Worm (Caenorhabditis elegans) whole organism, L2 larva: ENCODE data around the gene qua-1.

Source experiments
- C34F6.9 ChIP-seq: fragments of 150-350 bp; optimal IDR thresholded peaks from 2 replicates; lab custom pipeline; 2014; ENCODE audit warnings: missing biosample characterization, missing genetic modification characterization
- F13H6.1 ChIP-seq: sonication (generic microtip); optimal IDR thresholded peaks from 2 replicates; lab custom pipeline; 2016; ENCODE audit warnings: missing genetic modification characterization, missing compliant biosample characterization
- R02D3.7 ChIP-seq: fragments of 150-350 bp; optimal IDR thresholded peaks from 2 replicates; lab custom pipeline; 2014; ENCODE audit warnings: missing biosample characterization, missing genetic modification characterization
- Y55F3AM.14 ChIP-seq: fragments of 200-800 bp; sonication (Bioruptor generic); optimal IDR thresholded peaks from 2 replicates; lab custom pipeline; 2018; ENCODE audit warnings: mild to moderate bottlenecking, missing genetic modification characterization, missing compliant biosample characterization
- ZK546.5 ChIP-seq: sonication (generic microtip); optimal IDR thresholded peaks from 2 replicates; lab custom pipeline; 2017; ENCODE audit warnings: missing biosample characterization, missing genetic modification characterization
- aly-2 ChIP-seq: fragments of 150-350 bp; optimal IDR thresholded peaks from 2 replicates; lab custom pipeline; 2014; ENCODE audit warnings: missing biosample characterization, missing genetic modification characterization
- blmp-1 ChIP-seq: sonication (generic microtip); optimal IDR thresholded peaks from 2 replicates; lab custom pipeline; 2017; ENCODE audit warnings: missing genetic modification characterization, mild to moderate bottlenecking, missing compliant biosample characterization, antibody characterized with exemption, moderate library complexity; ENCODE audit not compliant: insufficient read depth
- crh-2 ChIP-seq: sonication (generic microtip); optimal IDR thresholded peaks from 2 replicates; lab custom pipeline; 2017; ENCODE audit warnings: missing biosample characterization, missing genetic modification characterization
- dmd-4 ChIP-seq: sonication (generic microtip); optimal IDR thresholded peaks from 2 replicates; lab custom pipeline; 2017; ENCODE audit warnings: missing biosample characterization, missing genetic modification characterization
- egl-27 ChIP-seq: sonication (generic microtip); optimal IDR thresholded peaks from 3 replicates; lab custom pipeline; 2017; ENCODE audit warnings: missing biosample characterization, missing genetic modification reagents, missing genetic modification characterization
- elt-1 ChIP-seq: fragments of 150-350 bp; optimal IDR thresholded peaks from 2 replicates; lab custom pipeline; 2014; ENCODE audit warnings: missing biosample characterization, missing genetic modification characterization
- fos-1 ChIP-seq: fragments of 150-350 bp; optimal IDR thresholded peaks from 2 replicates; lab custom pipeline; 2014; ENCODE audit warnings: missing biosample characterization, missing genetic modification characterization
- gmeb-1 ChIP-seq: fragments of 150-350 bp; optimal IDR thresholded peaks from 2 replicates; lab custom pipeline; 2014; ENCODE audit warnings: missing biosample characterization, missing genetic modification characterization
- lin-11 ChIP-seq: fragments of 150-350 bp; sonication (generic microtip); optimal IDR thresholded peaks from 2 replicates; lab custom pipeline; 2014; ENCODE audit warnings: missing biosample characterization, missing genetic modification characterization, inconsistent platforms, mixed read lengths
- lsy-2 ChIP-seq, 2 experiments: fragments of 150-350 bp in 1 of 2; sonication (generic microtip) in 1 of 2; optimal IDR thresholded peaks; 2 replicates each; lab custom pipeline; 2014 to 2017; ENCODE audit warnings: missing biosample characterization in 2 of 2, missing genetic modification characterization in 2 of 2
- mbf-1 ChIP-seq: sonication (generic microtip); optimal IDR thresholded peaks from 2 replicates; lab custom pipeline; 2017; ENCODE audit warnings: missing biosample characterization, missing genetic modification characterization
- nhr-10 ChIP-seq: sonication (generic microtip); optimal IDR thresholded peaks from 2 replicates; lab custom pipeline; 2017; ENCODE audit warnings: missing biosample characterization, missing genetic modification characterization
- nhr-12 ChIP-seq: fragments of 150-350 bp; optimal IDR thresholded peaks from 2 replicates; lab custom pipeline; 2014; ENCODE audit warnings: missing biosample characterization, missing genetic modification characterization
- nhr-129 ChIP-seq: fragments of 150-350 bp; optimal IDR thresholded peaks from 2 replicates; lab custom pipeline; 2014; ENCODE audit warnings: missing biosample characterization, missing genetic modification characterization
- nhr-21 ChIP-seq: fragments of 150-350 bp; optimal IDR thresholded peaks from 2 replicates; lab custom pipeline; 2014; ENCODE audit warnings: missing biosample characterization, missing genetic modification characterization
- nhr-23 ChIP-seq: fragments of 150-350 bp; optimal IDR thresholded peaks from 2 replicates; lab custom pipeline; 2014; ENCODE audit warnings: missing biosample characterization, missing genetic modification reagents, missing genetic modification characterization
- nhr-237 ChIP-seq: fragments of 150-350 bp; optimal IDR thresholded peaks from 2 replicates; lab custom pipeline; 2014; ENCODE audit warnings: missing biosample characterization, missing genetic modification characterization
- nhr-25 ChIP-seq: fragments of 150-350 bp; sonication (generic microtip); optimal IDR thresholded peaks from 3 replicates; lab custom pipeline; 2014; ENCODE audit warnings: missing biosample characterization, missing genetic modification characterization
- nhr-6 ChIP-seq: fragments of 150-350 bp; optimal IDR thresholded peaks from 2 replicates; lab custom pipeline; 2014; ENCODE audit warnings: missing biosample characterization, missing genetic modification characterization
- sem-4 ChIP-seq: fragments of 150-350 bp; optimal IDR thresholded peaks from 2 replicates; lab custom pipeline; 2014; ENCODE audit warnings: missing biosample characterization, missing genetic modification reagents, missing genetic modification characterization
- skn-1 ChIP-seq: sonication (generic microtip); optimal IDR thresholded peaks from 2 replicates; lab custom pipeline; 2017; ENCODE audit warnings: missing biosample characterization, missing genetic modification characterization
- sma-3 ChIP-seq: sonication (generic microtip); optimal IDR thresholded peaks from 2 replicates; lab custom pipeline; 2016; ENCODE audit warnings: missing genetic modification reagents, missing genetic modification characterization, missing compliant biosample characterization
- sma-9 ChIP-seq, 2 experiments: fragments of 150-350 bp in 1 of 2; sonication (generic microtip) in 1 of 2; optimal IDR thresholded peaks; 2 replicates each; lab custom pipeline; 2014 to 2016; ENCODE audit warnings: missing genetic modification characterization in 2 of 2, mild to moderate bottlenecking in 1 of 2, missing biosample characterization in 1 of 2, missing compliant biosample characterization in 1 of 2, missing genetic modification reagents in 1 of 2, moderate library complexity in 1 of 2
- snpc-4 ChIP-seq: fragments of 150-350 bp; optimal IDR thresholded peaks from 2 replicates; lab custom pipeline; 2014; ENCODE audit warnings: missing biosample characterization, missing genetic modification characterization
- unc-39 ChIP-seq: fragments of 150-350 bp; optimal IDR thresholded peaks from 2 replicates; lab custom pipeline; 2014; ENCODE audit warnings: missing biosample characterization, missing genetic modification characterization
- unc-55 ChIP-seq: fragments of 150-350 bp; sonication (generic microtip); optimal IDR thresholded peaks from 3 replicates; lab custom pipeline; 2014; ENCODE audit warnings: missing biosample characterization, missing genetic modification reagents, missing genetic modification characterization
- ztf-1 ChIP-seq: fragments of 200-800 bp; sonication (Bioruptor generic); conservative IDR thresholded peaks from 2 replicates; pipeline ENCODE4 v1.3.6; 2022; ENCODE audit warnings: missing genetic modification characterization, missing compliant biosample characterization
- ztf-4 ChIP-seq: fragments of 150-350 bp; optimal IDR thresholded peaks from 2 replicates; lab custom pipeline; 2014; ENCODE audit warnings: missing biosample characterization, missing genetic modification characterization

Gene qua-1

ce11 chrII:8205612-8206011, 7.0 kb downstream of the qua-1 start:
- TF ChIP-seq skn-1 (tag; lab: Kevin White, UChicago), result peak; percentile 70
- TF ChIP-seq fos-1, result peak; percentile 40
- TF ChIP-seq egl-27 (tag; lab: Kevin White, UChicago), result no peak
- no peak for TF ChIP-seq ztf-1 (GFP tag; lab: Robert Waterston, UW)
- no peak for TF ChIP-seq nhr-12
- no peak for TF ChIP-seq nhr-25
- TF ChIP-seq nhr-23, result no peak

DNA sequence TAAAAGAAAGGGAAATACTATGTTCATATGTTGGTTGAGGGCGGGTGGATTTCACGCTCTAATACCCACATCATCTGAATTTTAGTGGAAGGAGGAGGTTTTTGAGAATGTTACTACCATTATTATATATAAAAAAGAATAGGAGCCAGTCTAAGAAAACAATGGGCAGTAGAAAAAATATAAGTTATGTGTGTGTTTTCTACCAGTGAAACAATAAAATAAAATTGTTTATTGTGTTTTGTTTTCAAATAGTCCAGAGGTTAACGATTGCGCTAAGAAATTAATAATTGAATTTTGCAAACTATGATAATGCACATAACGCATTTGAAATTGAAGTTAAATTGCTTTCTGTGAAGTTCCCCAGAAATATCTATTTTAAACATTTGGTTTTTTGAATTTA, 10.9 kb downstream of the qua-1 start, which contains the start of gene M110.8:
TSS of gene M110.8 (minus strand) at position 101 of the 400 bp plus-strand sequence.
- TF ChIP-seq elt-1, result no peak
- TF ChIP-seq sma-3, result no peak
- no peak for TF ChIP-seq dmd-4
- TF ChIP-seq Y55F3AM.14 (GFP tag; lab: Kevin White, UChicago), result no peak
- TF ChIP-seq ZK546.5, result no peak
- no peak for TF ChIP-seq aly-2 (tag; lab: Kevin White, UChicago)
- no peak for TF ChIP-seq nhr-10 (tag; lab: Kevin White, UChicago)
- TF ChIP-seq nhr-6 (tag; lab: Kevin White, UChicago), result no peak
- TF ChIP-seq egl-27 (tag; lab: Kevin White, UChicago), result no peak
- no peak for TF ChIP-seq lin-11 (tag; lab: Kevin White, UChicago)
- no peak for TF ChIP-seq crh-2 (tag; lab: Kevin White, UChicago)
- no peak for TF ChIP-seq mbf-1 (tag; lab: Kevin White, UChicago)
- TF ChIP-seq nhr-237 (tag; lab: Kevin White, UChicago), result no peak
- TF ChIP-seq snpc-4 (tag; lab: Kevin White, UChicago), result no peak

DNA sequence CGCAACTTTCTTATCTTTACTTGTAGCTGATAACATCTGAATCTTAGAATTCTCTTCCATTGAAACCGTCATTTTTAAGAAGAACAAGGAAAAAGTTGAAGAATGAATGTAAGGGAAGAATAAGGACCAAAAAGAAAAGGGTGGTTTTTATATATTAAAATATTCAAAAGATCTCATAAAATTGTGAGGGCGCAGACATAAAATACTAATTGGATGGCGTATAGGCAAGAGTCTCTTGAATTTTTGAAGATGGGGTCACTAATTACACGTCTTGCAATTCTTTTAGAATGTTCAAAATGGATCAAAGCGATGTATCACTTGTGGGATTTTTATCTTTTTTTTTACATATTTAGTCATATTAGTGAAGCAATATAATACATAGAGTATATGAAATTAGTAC, 14.1 kb downstream of the qua-1 start, which contains the start of gene twk-3:
TSS of gene twk-3 (minus strand) at position 101 of the 400 bp plus-strand sequence.
- TF ChIP-seq sem-4 (tag; lab: Kevin White, UChicago) (no peak), nhr-237 (tag; lab: Kevin White, UChicago) (no peak), lsy-2 (tag; optimal IDR thresholded peaks at IDR 0.05; lab: Kevin White, UChicago) (no peak), blmp-1 (tag; lab: Kevin White, UChicago) (no peak)

DNA sequence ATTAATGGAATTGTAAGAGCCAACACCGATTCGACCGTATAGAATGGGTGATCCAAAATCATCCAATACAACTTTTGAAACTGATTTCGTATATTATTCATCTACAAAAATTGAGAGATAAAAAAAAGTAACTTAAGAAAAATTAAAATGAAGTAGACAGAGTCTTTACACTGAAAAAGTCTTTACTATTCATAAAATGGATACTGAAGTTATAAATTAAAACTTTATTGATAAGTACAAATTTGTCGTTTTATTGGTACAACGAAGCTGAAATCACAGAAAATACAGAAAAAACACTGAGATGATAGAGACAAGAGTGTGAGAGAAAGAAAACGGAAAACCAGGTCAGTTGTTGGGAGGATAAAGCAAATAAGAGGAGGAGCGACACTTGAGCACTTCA, 15.8 kb downstream of the qua-1 start, which contains the start of gene M110.10:
TSS of gene M110.10 (minus strand) at position 101 of the 400 bp plus-strand sequence.
- TF ChIP-seq C34F6.9, result no peak
- TF ChIP-seq, all 48 proteins: peak for 0

ce11 chrII:8216433-8216832, 17.8 kb downstream of the qua-1 start, which contains the start of gene M110.3:
TSS of gene M110.3 (minus strand) at chrII:8216616.
- TF ChIP-seq C34F6.9 (peak; percentile 84), unc-55 (peak; percentile 70), nhr-6 (tag; lab: Kevin White, UChicago) (peak; percentile 38), ztf-4 (tag; lab: Kevin White, UChicago) (no peak), nhr-21 (tag; lab: Kevin White, UChicago) (no peak), nhr-25 (peak; percentile 25), mbf-1 (tag; lab: Kevin White, UChicago) (no peak), nhr-129 (tag; lab: Kevin White, UChicago) (peak; percentile 56), lin-11 (tag; lab: Kevin White, UChicago) (no peak), unc-39 (tag; lab: Kevin White, UChicago) (no peak), lsy-2 (tag; optimal IDR thresholded peaks at IDR 0.05; lab: Kevin White, UChicago) (peak; percentile 25 to 86), crh-2 (tag; lab: Kevin White, UChicago) (peak; percentile 51), F13H6.1 (tag; lab: Kevin White, UChicago) (peak; percentile 46), snpc-4 (tag; lab: Kevin White, UChicago) (no peak), sma-9 (GFP tag; optimal IDR thresholded peaks at IDR 0.05; lab: Kevin White, UChicago) (peak; percentile 49), sma-9 (tag; optimal IDR thresholded peaks at IDR 0.05; lab: Kevin White, UChicago) (no peak), gmeb-1 (peak; percentile 51), R02D3.7 (tag; lab: Kevin White, UChicago) (peak; percentile 75)
